Fruit fly (Drosophila melanogaster): ENCODE results near the gene CG15638.

CG15638 gene

dm6 chr2L:13500416-13500815 lies 35.2 kb downstream of the CG15638 start:
- no peak for TF ChIP-seq Dfd (GFP tag; optimal IDR thresholded peaks at IDR 0.05)

dm6 chr2L:13497915-13498314 lies 37.7 kb downstream of the CG15638 start:
- peak; percentile 92 for TF ChIP-seq Dfd (GFP tag; optimal IDR thresholded peaks at IDR 0.05)
- TF ChIP-seq br (GFP tag; optimal IDR thresholded peaks at IDR 0.05) = no peak
